Worm (Caenorhabditis elegans) whole organism, early embryonic: ENCODE measurements around the gene F16G10.14.

ENCODE experiments used
- F13C5.2 ChIP-seq: sonication (generic microtip); optimal IDR thresholded peaks from 2 replicates; lab custom pipeline; 2017; ENCODE audit warnings: mild to moderate bottlenecking, missing genetic modification characterization, inconsistent platforms, missing compliant biosample characterization
- pes-1 ChIP-seq: fragments of 200-800 bp; sonication (Bioruptor generic); IDR thresholded peaks from 2 replicates; pipeline ENCODE4 v1.3.6; 2022; ENCODE audit warnings: missing genetic modification reagents, missing genetic modification characterization, missing compliant biosample characterization

DNA sequence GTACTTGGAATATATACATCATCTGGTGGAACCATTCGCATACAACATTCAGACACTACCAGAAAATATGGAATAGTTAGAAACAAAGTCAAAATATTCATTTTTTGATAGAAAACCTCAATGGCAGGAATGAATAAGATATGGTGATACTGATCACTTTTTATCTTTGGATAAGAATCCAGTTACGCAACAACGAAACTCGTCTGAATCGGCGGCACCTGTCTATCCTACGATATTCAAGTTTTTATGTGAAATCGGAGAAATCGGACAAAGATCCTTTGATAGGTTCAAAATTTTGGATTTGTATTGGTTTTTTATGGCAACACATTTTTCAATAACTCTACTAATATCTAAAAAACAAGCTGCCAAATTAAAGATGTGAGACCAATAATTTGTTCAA, at the start of gene F16G10.14:
- no peak for TF ChIP-seq F13C5.2 (tag; lab: Kevin White, UChicago)
- no peak for TF ChIP-seq pes-1
